Worm (Caenorhabditis elegans): ENCODE measurements around the gene laat-1.

- no peak for TF ChIP-seq klf-2 (GFP tag; conservative IDR thresholded peaks at IDR 0.05)
- TF ChIP-seq flt-1 (GFP tag; IDR thresholded peaks at IDR 0.05) = no peak
Observed at ce11 chrII:282483-282882, 44.9 kb upstream of the laat-1 start, which contains the start of gene trul-1.

All from whole organism, midembryonic.